Fruit fly (Drosophila melanogaster): ENCODE results near the gene chrb.
A peak's percentile ranks its signal among the peaks of the same experiment; 100 is the strongest.

chrb gene

DNA sequence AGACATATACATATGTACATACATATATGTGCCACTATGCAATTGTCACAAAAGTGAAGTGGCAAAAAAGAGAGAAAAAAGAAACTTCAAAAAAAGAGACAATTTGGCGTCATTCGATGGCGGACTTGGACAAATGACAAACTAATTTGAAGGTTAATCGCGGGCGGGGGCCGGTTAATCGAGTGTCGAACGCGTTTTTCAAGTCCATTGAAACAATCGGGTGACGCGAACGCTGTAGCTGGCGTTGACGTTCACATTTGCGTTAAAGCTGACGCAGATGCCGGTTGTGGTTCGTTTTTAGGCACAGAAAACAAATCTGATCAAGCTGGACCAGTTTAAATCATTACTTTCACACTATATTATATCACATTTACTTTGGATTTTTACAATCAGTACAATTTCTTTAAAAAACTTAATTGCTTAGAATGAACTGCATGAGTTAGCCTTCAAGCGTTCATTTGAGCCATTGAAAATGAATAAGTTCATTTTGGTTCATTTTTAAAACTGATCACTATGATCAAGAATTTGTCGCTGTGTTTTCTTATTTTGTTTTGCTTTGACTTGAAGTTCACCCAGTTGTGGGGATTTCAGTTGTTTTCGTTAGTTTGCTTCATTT is 46.5 kb downstream of the chrb start:
- TF ChIP-seq CG12605 (GFP tag; IDR thresholded peaks at IDR 0.05) = no peak
- TF ChIP-seq CG8301 (tag; optimal IDR thresholded peaks at IDR 0.05) = no peak
- TF ChIP-seq CG15710 (tag; optimal IDR thresholded peaks at IDR 0.05) = peak; percentile 19
- TF ChIP-seq Pif1A (GFP tag; optimal IDR thresholded peaks at IDR 0.05) = peak; percentile 3
- no peak for TF ChIP-seq gl (tag; optimal IDR thresholded peaks at IDR 0.05)
- no peak for TF ChIP-seq rn (GFP tag; IDR thresholded peaks at IDR 0.05)
- TF ChIP-seq CG13204 (GFP tag; optimal IDR thresholded peaks at IDR 0.05) = no peak
- no peak for TF ChIP-seq CG9948 (tag; optimal IDR thresholded peaks at IDR 0.05)
- TF ChIP-seq CG14655 (GFP tag; optimal IDR thresholded peaks at IDR 0.05) = no peak
- no peak for TF ChIP-seq CG34367 (tag; optimal IDR thresholded peaks at IDR 0.05)
- TF ChIP-seq CG32121 (GFP tag; IDR thresholded peaks at IDR 0.05) = no peak
- TF ChIP-seq Pif1B (GFP tag; optimal IDR thresholded peaks at IDR 0.05) = no peak
- no peak for TF ChIP-seq D1 (tag; optimal IDR thresholded peaks at IDR 0.05)
- no peak for TF ChIP-seq fd96Ca (GFP tag; IDR thresholded peaks at IDR 0.05)
- TF ChIP-seq EcR (GFP tag; optimal IDR thresholded peaks at IDR 0.05) = no peak
- TF ChIP-seq CG17806 (tag; optimal IDR thresholded peaks at IDR 0.05) = peak; percentile 34
- TF ChIP-seq Ets98B (GFP tag; IDR thresholded peaks at IDR 0.05) = no peak
- TF ChIP-seq CG10348 (GFP tag; IDR thresholded peaks at IDR 0.05) = no peak
- peak; percentile 16 for TF ChIP-seq CG8159 (tag; optimal IDR thresholded peaks at IDR 0.05)
- peak; percentile 39 for TF ChIP-seq Snoo (tag; optimal IDR thresholded peaks at IDR 0.05)
- no peak for TF ChIP-seq CG4496 (GFP tag; IDR thresholded peaks at IDR 0.05)

DNA sequence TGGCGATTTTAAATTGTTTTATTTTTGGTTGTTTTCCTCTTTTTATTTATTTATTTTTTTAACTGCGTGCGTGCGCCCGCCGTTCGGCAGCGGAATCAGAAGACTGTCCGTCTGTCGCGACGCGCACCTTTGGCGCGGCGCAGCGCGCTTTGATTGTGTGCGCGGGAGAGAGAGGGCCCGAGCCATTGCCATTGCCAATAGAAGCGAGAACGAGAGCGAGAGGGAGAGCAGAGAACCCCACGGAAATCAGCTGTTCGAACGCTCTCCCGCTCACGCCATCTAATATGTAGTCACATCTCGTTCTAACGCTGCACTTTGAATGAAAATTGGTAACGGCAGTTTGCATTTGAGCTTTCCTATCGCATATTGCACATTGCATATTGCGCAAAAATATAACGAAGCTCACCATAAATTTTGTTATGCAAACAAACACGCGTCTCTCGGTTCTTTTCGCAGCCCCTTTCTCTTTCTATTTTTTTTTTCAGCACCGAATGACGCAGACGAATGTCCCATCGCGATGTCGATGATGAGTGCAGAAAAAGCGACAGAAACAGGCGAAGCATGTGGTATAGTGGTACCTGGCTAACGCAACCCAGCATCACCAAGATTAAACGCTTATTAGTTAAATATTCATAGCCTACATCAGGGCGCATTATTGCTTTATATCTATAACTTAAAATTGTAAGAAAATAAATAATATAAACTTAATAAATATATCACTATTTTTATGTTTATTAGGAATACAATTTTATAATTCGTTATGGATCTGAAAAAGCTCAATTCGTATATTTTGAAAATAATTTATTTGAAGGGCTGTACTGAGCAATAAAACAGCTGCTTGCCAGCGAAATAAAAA is 47.3 kb downstream of the chrb start:
- TF ChIP-seq fd96Ca (GFP tag; IDR thresholded peaks at IDR 0.05) (peak; percentile 56; the same call in 2 of the 3 replicates), CG12605 (GFP tag; IDR thresholded peaks at IDR 0.05) (peak; percentile 53), CG4496 (GFP tag; IDR thresholded peaks at IDR 0.05) (peak; percentile 65), EcR (GFP tag; optimal IDR thresholded peaks at IDR 0.05) (no peak), Pif1B (GFP tag; optimal IDR thresholded peaks at IDR 0.05) (no peak), CG8301 (tag; optimal IDR thresholded peaks at IDR 0.05) (no peak), Ets98B (GFP tag; IDR thresholded peaks at IDR 0.05) (peak; percentile 52), Snoo (tag; optimal IDR thresholded peaks at IDR 0.05) (peak; percentile 8), CG14655 (GFP tag; optimal IDR thresholded peaks at IDR 0.05) (peak; percentile 29), D1 (tag; optimal IDR thresholded peaks at IDR 0.05) (no peak), CG32121 (GFP tag; IDR thresholded peaks at IDR 0.05) (peak; percentile 39)

DNA sequence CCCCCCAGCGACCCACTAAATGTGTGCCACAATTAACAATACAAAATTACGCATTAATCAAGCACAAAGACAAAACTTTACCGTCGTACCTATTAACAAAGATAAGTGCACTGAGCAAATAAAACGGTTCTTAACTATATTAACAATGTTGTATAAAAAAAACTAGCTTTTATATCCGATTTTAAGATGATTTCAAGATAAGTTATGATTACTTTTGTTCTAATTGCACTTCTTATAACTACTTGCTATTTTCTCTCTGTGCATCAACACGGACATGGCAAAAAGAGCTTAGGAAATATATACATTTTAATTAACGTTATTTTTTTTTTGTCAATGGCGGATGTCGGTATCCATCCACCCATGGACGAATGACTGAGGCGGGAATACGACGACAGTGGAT is 48.8 kb downstream of the chrb start:
- TF ChIP-seq fd96Ca (GFP tag; IDR thresholded peaks at IDR 0.05) (no peak), CG17806 (tag; optimal IDR thresholded peaks at IDR 0.05) (no peak), EcR (GFP tag; optimal IDR thresholded peaks at IDR 0.05) (no peak), CG8159 (tag; optimal IDR thresholded peaks at IDR 0.05) (peak; percentile 10), gl (tag; optimal IDR thresholded peaks at IDR 0.05) (no peak), Snoo (tag; optimal IDR thresholded peaks at IDR 0.05) (no peak), D1 (tag; optimal IDR thresholded peaks at IDR 0.05) (no peak), CG32121 (GFP tag; IDR thresholded peaks at IDR 0.05) (0 out of 2 replicates have a peak, but pooled peaks have one; percentile 7), CG34367 (tag; optimal IDR thresholded peaks at IDR 0.05) (no peak), CG10348 (GFP tag; IDR thresholded peaks at IDR 0.05) (no peak), CG9948 (tag; optimal IDR thresholded peaks at IDR 0.05) (no peak), Pif1B (GFP tag; optimal IDR thresholded peaks at IDR 0.05) (no peak), CG8301 (tag; optimal IDR thresholded peaks at IDR 0.05) (no peak), Pif1A (GFP tag; optimal IDR thresholded peaks at IDR 0.05) (no peak), CG13204 (GFP tag; optimal IDR thresholded peaks at IDR 0.05) (no peak), CG4496 (GFP tag; IDR thresholded peaks at IDR 0.05) (peak; percentile 75; the same call in 2 of the 3 replicates), rn (GFP tag; IDR thresholded peaks at IDR 0.05) (no peak), CG14655 (GFP tag; optimal IDR thresholded peaks at IDR 0.05) (peak; percentile 23), CG15710 (tag; optimal IDR thresholded peaks at IDR 0.05) (no peak), Ets98B (GFP tag; IDR thresholded peaks at IDR 0.05) (peak; percentile 56; the same call in 1 of the 2 replicates), CG12605 (GFP tag; IDR thresholded peaks at IDR 0.05) (0 out of 2 replicates have a peak, but pooled peaks have one; percentile 18)

DNA sequence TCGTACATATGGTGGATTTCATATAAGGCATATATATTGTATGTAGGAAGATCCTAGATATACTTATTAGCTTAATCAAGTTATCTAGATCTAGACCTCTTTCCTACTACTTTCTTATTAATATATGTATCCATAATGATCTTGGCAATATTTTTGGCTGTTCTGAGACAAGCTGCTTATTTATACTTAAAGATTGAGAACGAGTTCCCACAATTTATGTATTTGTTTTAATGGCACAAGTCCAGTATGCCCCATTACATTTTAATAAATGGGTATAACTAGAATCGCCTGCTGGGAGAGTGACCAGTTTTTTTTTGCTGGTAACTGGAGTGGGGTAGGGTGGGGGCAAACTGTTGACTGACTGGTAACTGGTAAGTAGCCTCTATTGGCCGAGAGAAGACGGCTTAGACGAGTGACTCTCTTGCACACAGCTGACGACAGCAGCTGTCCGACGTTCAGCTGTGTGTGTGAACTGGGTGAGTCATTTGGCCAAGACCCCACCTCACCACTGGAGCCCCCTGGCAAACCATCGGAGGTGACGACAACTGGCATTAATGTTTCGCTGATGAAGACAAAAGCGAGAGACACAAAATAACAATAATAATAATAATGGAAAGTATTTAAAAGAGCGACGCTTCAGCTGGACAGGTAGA is 49.5 kb downstream of the chrb start:
- TF ChIP-seq Pif1B (GFP tag; optimal IDR thresholded peaks at IDR 0.05) (no peak), gl (tag; optimal IDR thresholded peaks at IDR 0.05) (no peak), CG13204 (GFP tag; optimal IDR thresholded peaks at IDR 0.05) (no peak), CG12605 (GFP tag; IDR thresholded peaks at IDR 0.05) (no peak), fd96Ca (GFP tag; IDR thresholded peaks at IDR 0.05) (no peak; the same call in 2 of the 3 replicates), EcR (GFP tag; optimal IDR thresholded peaks at IDR 0.05) (no peak), CG10348 (GFP tag; IDR thresholded peaks at IDR 0.05) (no peak), CG4496 (GFP tag; IDR thresholded peaks at IDR 0.05) (peak; percentile 56; the same call in 2 of the 3 replicates), CG8301 (tag; optimal IDR thresholded peaks at IDR 0.05) (peak; percentile 63), Pif1A (GFP tag; optimal IDR thresholded peaks at IDR 0.05) (peak; percentile 31), CG15710 (tag; optimal IDR thresholded peaks at IDR 0.05) (no peak), D1 (tag; optimal IDR thresholded peaks at IDR 0.05) (no peak), CG14655 (GFP tag; optimal IDR thresholded peaks at IDR 0.05) (peak; percentile 42), CG34367 (tag; optimal IDR thresholded peaks at IDR 0.05) (no peak), rn (GFP tag; IDR thresholded peaks at IDR 0.05) (0 out of 2 replicates have a peak, but pooled peaks have one; percentile 18), CG32121 (GFP tag; IDR thresholded peaks at IDR 0.05) (peak; percentile 34; the same call in 1 of the 2 replicates), CG8159 (tag; optimal IDR thresholded peaks at IDR 0.05) (no peak), CG9948 (tag; optimal IDR thresholded peaks at IDR 0.05) (peak; percentile 12), CG17806 (tag; optimal IDR thresholded peaks at IDR 0.05) (no peak), Snoo (tag; optimal IDR thresholded peaks at IDR 0.05) (no peak), Ets98B (GFP tag; IDR thresholded peaks at IDR 0.05) (peak; percentile 14; the same call in 1 of the 2 replicates)

All from whole organism, pupa.